Worm (Caenorhabditis elegans): Measurements from ENCODE around the gene lin-23.

The lin-23 gene

DNA sequence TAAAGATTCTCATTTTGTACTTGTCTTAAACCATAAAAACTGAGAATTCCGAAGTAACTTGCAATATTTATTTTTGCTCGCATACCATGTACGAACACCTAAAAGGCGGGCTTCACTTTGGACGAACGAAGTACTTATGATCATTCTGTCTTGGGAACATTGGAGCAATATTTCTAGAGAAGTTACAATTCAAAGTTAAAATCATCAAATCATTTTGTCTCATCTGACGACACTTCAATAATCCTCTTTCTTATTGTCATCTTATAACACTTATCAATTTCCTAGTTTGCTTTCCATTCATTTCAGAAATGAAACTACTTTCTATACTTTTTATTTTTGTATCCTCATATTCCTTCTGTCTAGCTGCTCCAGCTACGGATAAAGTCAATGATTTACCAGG, 4.4 kb upstream of the lin-23 start, which contains the start of gene ctsa-4.1:
Gene ctsa-4.1, plus strand, starts transcription at position 301 of the 400 bp plus-strand sequence.
- TF ChIP-seq dao-5 (tag; optimal IDR thresholded peaks at IDR 0.05) = no peak
- no peak for TF ChIP-seq him-1 (tag; optimal IDR thresholded peaks at IDR 0.05)
- TF ChIP-seq W03F9.2 (tag; optimal IDR thresholded peaks at IDR 0.05) = no peak

DNA sequence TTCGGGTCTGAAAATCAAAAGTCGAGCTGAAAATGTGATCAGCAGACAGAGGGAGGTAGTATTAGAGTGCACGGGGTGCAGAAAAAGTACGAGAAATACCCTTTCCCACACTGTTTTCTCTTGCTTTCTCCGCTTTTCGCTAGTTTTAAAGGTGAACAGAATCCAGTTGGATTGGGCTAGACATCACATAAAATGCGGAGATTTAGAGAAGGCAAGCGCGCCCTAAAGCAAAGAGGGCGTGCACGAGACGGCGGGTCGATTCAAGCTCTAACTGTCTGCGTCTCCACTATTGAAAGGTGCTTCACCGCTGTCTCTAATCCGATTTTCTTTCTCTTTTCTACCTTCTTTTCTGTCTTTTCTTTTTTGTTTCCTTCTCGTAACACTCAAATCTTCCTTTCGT, 993 bp upstream of the lin-23 start:
- TF ChIP-seq dao-5 (tag; optimal IDR thresholded peaks at IDR 0.05) (no peak), W03F9.2 (tag; optimal IDR thresholded peaks at IDR 0.05) (peak; percentile 81)

DNA sequence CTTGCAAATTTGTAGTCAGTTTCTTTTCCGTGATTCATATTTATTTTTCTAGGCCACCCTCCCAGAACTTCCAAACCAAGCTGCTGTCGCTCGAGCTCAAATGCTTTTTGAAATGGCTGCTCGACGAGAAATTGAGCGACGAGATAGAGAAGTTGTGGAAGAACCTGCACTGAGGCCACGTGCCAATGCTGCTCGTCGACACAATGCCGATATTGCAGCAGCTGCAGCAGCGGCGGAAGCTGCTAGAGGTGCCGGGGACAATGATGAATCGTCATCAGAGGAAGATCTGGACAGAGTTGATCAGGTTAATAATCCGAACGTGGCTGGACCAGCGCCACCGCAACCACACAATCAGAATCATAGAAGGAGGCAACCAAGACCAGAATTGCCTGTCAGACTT, 2.3 kb downstream of the lin-23 start:
- no peak for TF ChIP-seq him-1 (tag; optimal IDR thresholded peaks at IDR 0.05)
- no peak for TF ChIP-seq dao-5 (tag; optimal IDR thresholded peaks at IDR 0.05)
- no peak for TF ChIP-seq W03F9.2 (tag; optimal IDR thresholded peaks at IDR 0.05)

ce11 chrII:6374646-6375045, 3.5 kb downstream of the lin-23 start:
- no peak for TF ChIP-seq him-1 (tag; optimal IDR thresholded peaks at IDR 0.05)
- TF ChIP-seq W03F9.2 (tag; optimal IDR thresholded peaks at IDR 0.05) = no peak
- no peak for TF ChIP-seq dao-5 (tag; optimal IDR thresholded peaks at IDR 0.05)

- no peak for TF ChIP-seq dao-5 (tag; optimal IDR thresholded peaks at IDR 0.05)
- no peak for TF ChIP-seq him-1 (tag; optimal IDR thresholded peaks at IDR 0.05)
- TF ChIP-seq W03F9.2 (tag; optimal IDR thresholded peaks at IDR 0.05) = no peak
These were observed 5.6 kb downstream of the lin-23 start for ce11 chrII:6376693-6377092.

DNA sequence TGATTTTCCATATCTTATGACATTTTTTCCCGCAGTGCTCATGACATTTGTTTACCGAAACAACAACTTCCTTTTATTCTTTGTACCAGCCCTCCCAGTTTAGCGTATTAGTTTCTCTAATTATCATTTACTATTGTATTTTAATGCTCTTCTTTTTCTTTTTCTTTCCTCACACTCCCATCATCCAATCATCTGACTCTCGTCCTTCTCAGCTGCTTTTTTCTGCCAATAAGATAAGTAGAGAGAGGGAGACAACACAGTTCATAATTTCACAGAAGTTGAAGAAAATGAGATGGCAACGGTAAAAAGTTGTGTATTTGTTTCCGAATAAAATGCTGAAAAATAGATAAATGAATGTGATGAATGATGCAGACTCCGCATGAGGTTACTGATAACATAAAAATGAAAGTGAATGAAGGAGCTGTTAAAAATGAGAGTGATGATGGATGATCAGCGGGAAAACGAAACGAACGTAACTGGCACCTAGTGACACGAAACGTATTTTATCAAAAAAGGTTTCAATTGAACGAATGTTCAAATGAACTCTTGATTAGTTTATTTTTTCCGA, 6.4 kb downstream of the lin-23 start:
- TF ChIP-seq him-1 (tag; optimal IDR thresholded peaks at IDR 0.05) (no peak), dao-5 (tag; optimal IDR thresholded peaks at IDR 0.05) (no peak), W03F9.2 (tag; optimal IDR thresholded peaks at IDR 0.05) (no peak)

DNA sequence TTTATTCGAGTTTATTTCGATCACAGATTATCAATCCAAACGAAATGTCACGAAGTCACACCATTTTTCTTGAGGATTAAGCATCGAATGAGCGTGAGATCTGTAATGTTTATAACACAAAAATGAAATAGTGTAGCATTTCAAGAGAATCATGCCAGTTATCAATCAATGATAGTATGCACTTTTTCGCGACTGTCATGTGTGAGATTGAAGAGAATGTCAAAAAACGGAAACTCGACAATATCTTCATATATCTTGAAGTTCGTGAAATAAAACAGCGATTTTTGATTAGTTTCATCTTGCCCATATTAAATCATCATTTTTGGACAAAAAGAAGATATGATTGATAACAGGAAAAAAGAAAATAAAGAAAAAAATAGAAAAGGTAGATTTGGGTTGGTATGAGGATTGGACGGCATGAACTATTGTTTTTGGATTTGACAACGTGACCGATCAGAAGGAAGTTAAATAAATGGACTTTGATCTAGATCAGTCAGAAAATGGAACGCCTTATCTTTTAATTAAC, 8.0 kb downstream of the lin-23 start:
- TF ChIP-seq dao-5 (tag; optimal IDR thresholded peaks at IDR 0.05) (no peak), W03F9.2 (tag; optimal IDR thresholded peaks at IDR 0.05) (no peak), him-1 (tag; optimal IDR thresholded peaks at IDR 0.05) (no peak)

- TF ChIP-seq W03F9.2 (tag; optimal IDR thresholded peaks at IDR 0.05) (no peak), him-1 (tag; optimal IDR thresholded peaks at IDR 0.05) (no peak)
These were observed 9.8 kb downstream of the lin-23 start, which contains the start of gene F58F12.12 for ce11 chrII:6380866-6381265. TSS of gene F58F12.12 (plus strand) at chrII:6381166.

ce11 chrII:6383183-6383695, 12.1 kb downstream of the lin-23 start, which contains the start of gene F58F12.1:
TSS of gene F58F12.1 (plus strand) at chrII:6383645.
- TF ChIP-seq him-1 (tag; optimal IDR thresholded peaks at IDR 0.05) (peak; percentile 30), W03F9.2 (tag; optimal IDR thresholded peaks at IDR 0.05) (peak; percentile 83), dao-5 (tag; optimal IDR thresholded peaks at IDR 0.05) (no peak)

DNA sequence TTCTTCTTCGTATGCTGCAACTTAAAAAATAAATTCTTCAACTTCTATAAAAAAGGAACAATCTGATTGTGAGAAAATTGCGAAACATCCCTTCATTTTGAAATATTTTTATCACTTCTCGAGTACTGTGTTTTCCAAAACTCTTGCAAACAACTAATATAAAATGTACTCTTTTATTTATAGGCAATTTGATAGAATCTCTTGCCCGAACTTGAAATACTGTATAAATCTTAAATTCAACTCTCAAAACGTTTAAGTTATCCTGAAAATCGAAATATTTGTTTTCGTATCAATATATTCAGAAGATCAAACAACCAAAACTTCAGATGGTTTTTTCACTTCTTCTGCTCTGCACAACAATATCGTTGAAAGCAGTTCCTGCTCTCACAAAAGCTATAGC, 15.4 kb downstream of the lin-23 start, which contains the start of gene F58F12.4:
Gene F58F12.4, plus strand, starts transcription at position 301 of the 400 bp plus-strand sequence.
- TF ChIP-seq W03F9.2 (tag; optimal IDR thresholded peaks at IDR 0.05) (no peak), him-1 (tag; optimal IDR thresholded peaks at IDR 0.05) (no peak), dao-5 (tag; optimal IDR thresholded peaks at IDR 0.05) (no peak)

DNA sequence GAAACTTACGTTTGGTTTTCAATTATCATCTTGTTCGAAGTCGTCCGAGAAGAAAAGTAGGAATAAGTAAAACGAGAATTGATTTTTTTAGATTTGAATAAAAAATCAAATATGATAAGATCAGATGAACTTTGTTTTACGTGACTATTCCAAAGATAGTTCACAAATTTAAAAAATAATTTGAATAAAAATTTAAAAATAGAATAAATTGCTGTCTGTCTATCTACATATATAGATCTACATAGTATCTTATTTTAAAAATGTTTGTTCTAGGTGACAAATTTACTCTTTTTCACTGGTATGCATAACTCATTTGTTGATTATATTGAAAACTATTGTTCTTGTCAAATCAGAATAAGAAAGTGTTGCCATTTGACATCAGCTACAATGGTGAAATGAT, 16.8 kb downstream of the lin-23 start, which contains the start of gene F58F12.2:
Gene F58F12.2, minus strand, starts transcription at position 101 of the 400 bp plus-strand sequence.
- TF ChIP-seq him-1 (tag; optimal IDR thresholded peaks at IDR 0.05) = no peak
- TF ChIP-seq dao-5 (tag; optimal IDR thresholded peaks at IDR 0.05) = no peak
- no peak for TF ChIP-seq W03F9.2 (tag; optimal IDR thresholded peaks at IDR 0.05)

- TF ChIP-seq W03F9.2 (tag; optimal IDR thresholded peaks at IDR 0.05) (no peak), dao-5 (tag; optimal IDR thresholded peaks at IDR 0.05) (no peak), him-1 (tag; optimal IDR thresholded peaks at IDR 0.05) (no peak)
These were observed 20.1 kb downstream of the lin-23 start, which contains the start of gene F58F12.3 for ce11 chrII:6391195-6391594. TSS of gene F58F12.3 (minus strand) at chrII:6391295.

DNA sequence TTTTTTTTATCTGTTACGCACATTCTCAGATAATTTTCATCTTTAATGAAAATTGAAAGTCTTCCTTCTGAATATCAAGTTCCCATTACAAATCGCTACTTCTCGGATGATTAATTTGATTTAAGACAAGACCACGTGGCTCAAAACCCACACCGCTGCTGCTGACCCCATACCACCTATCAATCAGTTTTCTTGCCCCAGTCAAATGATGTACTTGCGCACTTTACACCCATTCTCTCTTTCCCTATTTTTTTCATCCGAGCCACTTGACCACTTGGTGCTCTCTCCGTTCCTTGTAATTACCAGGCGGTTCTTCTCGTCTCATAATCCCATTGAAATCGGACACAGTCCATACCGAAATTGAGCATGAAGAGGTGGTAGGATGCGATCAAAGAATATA, 22.9 kb downstream of the lin-23 start:
- no peak for TF ChIP-seq dao-5 (tag; optimal IDR thresholded peaks at IDR 0.05)

DNA sequence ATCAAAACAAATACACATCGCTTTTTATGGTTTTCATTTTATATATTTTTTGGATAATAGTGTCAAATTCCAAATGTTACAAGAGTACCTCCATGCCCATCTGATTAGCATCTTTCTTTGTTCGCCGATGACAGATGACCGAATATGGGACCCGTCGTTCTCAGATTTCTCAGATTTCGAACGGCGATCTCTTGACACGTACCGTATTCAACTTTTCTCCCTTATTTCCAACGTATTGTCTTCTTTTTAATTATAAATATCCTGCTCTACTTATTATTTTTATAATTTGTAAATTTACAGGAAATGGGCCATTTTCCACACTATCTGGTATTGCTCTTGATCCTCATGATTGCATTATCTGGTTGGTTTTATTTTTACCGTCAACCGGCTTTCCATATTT, 27.3 kb downstream of the lin-23 start, which contains the start of gene zig-10:
Gene zig-10, plus strand, starts transcription at position 301 of the 400 bp plus-strand sequence.
- TF ChIP-seq dao-5 (tag; optimal IDR thresholded peaks at IDR 0.05) = no peak
- no peak for TF ChIP-seq him-1 (tag; optimal IDR thresholded peaks at IDR 0.05)
- TF ChIP-seq W03F9.2 (tag; optimal IDR thresholded peaks at IDR 0.05) = no peak

ce11 chrII:6401649-6402048, 30.5 kb downstream of the lin-23 start, which contains the start of gene btb-2:
TSS of gene btb-2 (plus strand) at chrII:6401949.
- no peak for TF ChIP-seq W03F9.2 (tag; optimal IDR thresholded peaks at IDR 0.05)
- no peak for TF ChIP-seq him-1 (tag; optimal IDR thresholded peaks at IDR 0.05)
- TF ChIP-seq dao-5 (tag; optimal IDR thresholded peaks at IDR 0.05) = no peak

Data from whole organism, L4/young adult.